Fruit fly (Drosophila melanogaster) whole organism, prepupa: ENCODE data around the gene Amacr.

Source experiments
- Blimp-1 ChIP-seq: fragments of 200-800 bp; sonication (Bioruptor generic); optimal IDR thresholded peaks from 3 replicates; lab custom pipeline; 2017; ENCODE audit warnings: missing biosample characterization, missing genetic modification characterization, mild to moderate bottlenecking, moderate library complexity, missing genetic modification reagents
- CG10669 ChIP-seq: fragments of 200-800 bp; sonication (Bioruptor generic); optimal IDR thresholded peaks from 3 replicates; lab custom pipeline; 2018; ENCODE audit warnings: missing biosample characterization, mild to moderate bottlenecking, missing genetic modification characterization, moderate library complexity
- CG4318 ChIP-seq: fragments of 200-800 bp; sonication (Bioruptor generic); optimal IDR thresholded peaks from 3 replicates; lab custom pipeline; 2017; ENCODE audit warnings: missing biosample characterization, mild to moderate bottlenecking, missing genetic modification characterization
- CG6792 ChIP-seq: fragments of 200-800 bp; sonication (Bioruptor generic); optimal IDR thresholded peaks from 3 replicates; lab custom pipeline; 2016; ENCODE audit warnings: missing biosample characterization, missing genetic modification characterization
- CG6854 ChIP-seq: fragments of 200-800 bp; sonication (Bioruptor generic); optimal IDR thresholded peaks from 2 replicates; lab custom pipeline; 2017; ENCODE audit warnings: missing biosample characterization, mild to moderate bottlenecking, missing genetic modification characterization
- CG7368 ChIP-seq: fragments of 200-800 bp; sonication (Bioruptor generic); optimal IDR thresholded peaks from 3 replicates; lab custom pipeline; 2016; ENCODE audit warnings: missing biosample characterization, missing genetic modification characterization
- CG8632 ChIP-seq: fragments of 200-800 bp; sonication (Bioruptor generic); optimal IDR thresholded peaks from 3 replicates; lab custom pipeline; 2016; ENCODE audit warnings: missing biosample characterization, missing genetic modification characterization
- Eip78C ChIP-seq: fragments of 200-800 bp; sonication (Bioruptor generic); peaks from one replicate; lab custom pipeline; 2016; ENCODE audit warnings: missing biosample characterization, missing genetic modification characterization
- Ets21C ChIP-seq: fragments of 200-800 bp; sonication (Bioruptor generic); optimal IDR thresholded peaks from 3 replicates; lab custom pipeline; 2016; ENCODE audit warnings: missing biosample characterization, missing genetic modification characterization
- Lpt ChIP-seq: fragments of 200-800 bp; sonication (Bioruptor generic); optimal IDR thresholded peaks from 3 replicates; lab custom pipeline; 2016; ENCODE audit warnings: missing biosample characterization, missing genetic modification characterization
- cyc ChIP-seq: fragments of 200-800 bp; sonication (Bioruptor generic); optimal IDR thresholded peaks from 3 replicates; lab custom pipeline; 2016; ENCODE audit warnings: missing biosample characterization, missing genetic modification characterization
- eg ChIP-seq: fragments of 200-800 bp; sonication (Bioruptor generic); IDR thresholded peaks from 3 replicates; pipeline ENCODE4 v1.3.6; 2022; ENCODE audit warnings: missing biosample characterization, missing genetic modification characterization
- svp ChIP-seq: fragments of 200-800 bp; sonication (Bioruptor generic); peaks from one replicate; lab custom pipeline; 2016; ENCODE audit warnings: missing biosample characterization, missing genetic modification characterization
- vri ChIP-seq: fragments of 200-800 bp; sonication (Bioruptor generic); optimal IDR thresholded peaks from 3 replicates; lab custom pipeline; 2016; ENCODE audit warnings: missing biosample characterization, mild to moderate bottlenecking, missing genetic modification characterization

DNA sequence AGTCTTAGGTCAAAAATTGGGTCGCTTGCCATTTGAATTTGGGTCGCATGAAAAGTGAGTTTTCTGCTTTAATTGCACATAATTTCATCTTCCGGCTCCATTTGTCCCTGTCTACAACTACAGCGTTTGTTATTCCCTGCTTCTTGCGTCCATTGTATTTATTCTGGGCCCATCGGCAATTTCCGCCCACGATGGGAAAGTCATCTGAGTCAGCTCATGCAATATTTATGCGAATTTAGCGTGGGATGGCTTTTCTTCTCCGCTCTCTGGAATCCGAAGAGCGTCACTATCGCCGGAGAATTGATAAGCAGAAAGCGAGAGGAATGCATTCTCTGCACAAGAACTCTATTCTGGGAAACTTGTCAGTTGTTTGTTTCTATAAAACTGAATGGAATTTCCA is 40.4 kb upstream of the Amacr start:
- no peak for TF ChIP-seq Lpt (GFP tag; lab: Kevin White, UChicago)
- no peak for TF ChIP-seq CG6792
- no peak for TF ChIP-seq vri (GFP tag; lab: Kevin White, UChicago)
- TF ChIP-seq eg (GFP tag; lab: Robert Waterston, UW), result no peak
- no peak for TF ChIP-seq CG7368
- no peak for TF ChIP-seq CG10669
- no peak for TF ChIP-seq Ets21C (GFP tag; lab: Kevin White, UChicago)
- TF ChIP-seq CG8632 (GFP tag; lab: Kevin White, UChicago), result no peak
- TF ChIP-seq svp (GFP tag; lab: Kevin White, UChicago), result no peak
- no peak for TF ChIP-seq CG4318 (GFP tag; lab: Kevin White, UChicago)
- TF ChIP-seq cyc, result no peak
- no peak for TF ChIP-seq Blimp-1
- no peak for TF ChIP-seq Eip78C
- no peak for TF ChIP-seq CG6854 (GFP tag; lab: Kevin White, UChicago)
